Worm (Caenorhabditis elegans) whole organism, L3 larva: ENCODE data around the gene ugt-32.

Source experiments
- ceh-16 ChIP-seq: sonication (generic microtip); optimal IDR thresholded peaks from 2 replicates; lab custom pipeline; 2017; ENCODE audit warnings: missing biosample characterization, missing genetic modification characterization
- ceh-82 ChIP-seq: fragments of 150-350 bp; optimal IDR thresholded peaks from 2 replicates; lab custom pipeline; 2014; ENCODE audit warnings: missing biosample characterization, missing genetic modification characterization
- ceh-9 ChIP-seq: sonication (generic microtip); optimal IDR thresholded peaks from 2 replicates; lab custom pipeline; 2018; ENCODE audit warnings: missing biosample characterization, missing genetic modification characterization
- egl-27 ChIP-seq: sonication (generic microtip); optimal IDR thresholded peaks from 4 replicates; lab custom pipeline; 2017; ENCODE audit warnings: missing biosample characterization, missing genetic modification reagents, missing genetic modification characterization
- elt-1 ChIP-seq: fragments of 150-350 bp; optimal IDR thresholded peaks from 2 replicates; lab custom pipeline; 2014; ENCODE audit warnings: missing biosample characterization, missing genetic modification characterization
- eor-1 ChIP-seq, 2 experiments: fragments of 150-350 bp; optimal IDR thresholded peaks; 2 replicates each; lab custom pipeline; 2014 to 2018; ENCODE audit warnings: missing biosample characterization in 2 of 2, missing genetic modification characterization in 2 of 2
- fkh-10 ChIP-seq: sonication (generic microtip); optimal IDR thresholded peaks from 2 replicates; lab custom pipeline; 2017; ENCODE audit warnings: missing biosample characterization, missing genetic modification reagents, missing genetic modification characterization
- fkh-2 ChIP-seq: fragments of 150-350 bp; optimal IDR thresholded peaks from 2 replicates; lab custom pipeline; 2014; ENCODE audit warnings: missing biosample characterization, missing genetic modification reagents, missing genetic modification characterization
- fos-1 ChIP-seq: fragments of 150-350 bp; optimal IDR thresholded peaks from 2 replicates; lab custom pipeline; 2014; ENCODE audit warnings: missing biosample characterization, missing genetic modification characterization
- hmg-11 ChIP-seq: sonication (generic microtip); optimal IDR thresholded peaks from 2 replicates; lab custom pipeline; 2016; ENCODE audit warnings: missing genetic modification characterization, missing compliant biosample characterization
- lin-15B ChIP-seq: fragments of 150-350 bp; optimal IDR thresholded peaks from 2 replicates; lab custom pipeline; 2014; ENCODE audit warnings: missing biosample characterization, missing genetic modification characterization
- lin-39 ChIP-seq: fragments of 150-350 bp; optimal IDR thresholded peaks from 2 replicates; lab custom pipeline; 2018; ENCODE audit warnings: missing biosample characterization, missing genetic modification reagents, missing genetic modification characterization
- lsy-12 ChIP-seq: sonication (generic microtip); optimal IDR thresholded peaks from 2 replicates; lab custom pipeline; 2016; ENCODE audit warnings: mild to moderate bottlenecking, missing genetic modification characterization, missing compliant biosample characterization
- mdl-1 ChIP-seq: fragments of 150-350 bp; optimal IDR thresholded peaks from 2 replicates; lab custom pipeline; 2014; ENCODE audit warnings: missing biosample characterization, missing genetic modification characterization
- mml-1 ChIP-seq: fragments of 150-350 bp; sonication (generic microtip); optimal IDR thresholded peaks from 3 replicates; lab custom pipeline; 2014; ENCODE audit warnings: missing biosample characterization, missing genetic modification characterization
- nfya-1 ChIP-seq: sonication (generic microtip); optimal IDR thresholded peaks from 2 replicates; lab custom pipeline; 2017; ENCODE audit warnings: missing genetic modification characterization, mild to moderate bottlenecking, missing compliant biosample characterization, antibody characterized with exemption, moderate library complexity; ENCODE audit not compliant: insufficient read depth
- nhr-12 ChIP-seq: fragments of 150-350 bp; optimal IDR thresholded peaks from 2 replicates; lab custom pipeline; 2014; ENCODE audit warnings: missing biosample characterization, missing genetic modification characterization
- nhr-23 ChIP-seq: fragments of 150-350 bp; optimal IDR thresholded peaks from 2 replicates; lab custom pipeline; 2014; ENCODE audit warnings: missing biosample characterization, missing genetic modification reagents, missing genetic modification characterization
- nhr-237 ChIP-seq: fragments of 150-350 bp; optimal IDR thresholded peaks from 2 replicates; lab custom pipeline; 2014; ENCODE audit warnings: missing biosample characterization, missing genetic modification characterization
- nhr-28 ChIP-seq: fragments of 150-350 bp; optimal IDR thresholded peaks from 2 replicates; lab custom pipeline; 2014; ENCODE audit warnings: missing biosample characterization, missing genetic modification characterization
- nhr-43 ChIP-seq: sonication (generic microtip); optimal IDR thresholded peaks from 2 replicates; lab custom pipeline; 2016; ENCODE audit warnings: mild to moderate bottlenecking, missing genetic modification characterization, missing compliant biosample characterization; ENCODE audit not compliant: poor library complexity, severe bottlenecking
- nhr-77 ChIP-seq: fragments of 150-350 bp; optimal IDR thresholded peaks from 2 replicates; lab custom pipeline; 2014; ENCODE audit warnings: missing biosample characterization, missing genetic modification characterization
- pha-4 ChIP-seq: fragments of 150-350 bp; optimal IDR thresholded peaks from 2 replicates; lab custom pipeline; 2014; ENCODE audit warnings: missing biosample characterization, missing genetic modification reagents, missing genetic modification characterization
- pqm-1 ChIP-seq: fragments of 150-350 bp; optimal IDR thresholded peaks from 2 replicates; lab custom pipeline; 2017; ENCODE audit warnings: missing biosample characterization, missing genetic modification characterization, inconsistent platforms
- sea-2 ChIP-seq: fragments of 150-350 bp; sonication (generic microtip); optimal IDR thresholded peaks from 4 replicates; lab custom pipeline; 2014; ENCODE audit warnings: missing biosample characterization, missing genetic modification reagents, missing genetic modification characterization
- tbx-2 ChIP-seq: sonication (generic microtip); optimal IDR thresholded peaks from 2 replicates; lab custom pipeline; 2016; ENCODE audit warnings: mild to moderate bottlenecking, missing genetic modification characterization, missing compliant biosample characterization
- unc-39 ChIP-seq: sonication (generic microtip); optimal IDR thresholded peaks from 4 replicates; lab custom pipeline; 2017; ENCODE audit warnings: missing biosample characterization, missing genetic modification characterization
- zag-1 ChIP-seq: fragments of 150-350 bp; optimal IDR thresholded peaks from 2 replicates; lab custom pipeline; 2014; ENCODE audit warnings: missing biosample characterization, missing genetic modification characterization
- ztf-4 ChIP-seq: fragments of 150-350 bp; optimal IDR thresholded peaks from 2 replicates; lab custom pipeline; 2014; ENCODE audit warnings: missing biosample characterization, missing genetic modification characterization

Gene ugt-32

ce11 chrV:3841462-3841861, 2.3 kb downstream of the ugt-32 start:
- TF ChIP-seq fkh-2 (tag; lab: Kevin White, UChicago) (no peak), lin-15B (tag; lab: Kevin White, UChicago) (no peak), pqm-1 (peak; percentile 20), nhr-23 (tag; lab: Kevin White, UChicago) (no peak)

DNA sequence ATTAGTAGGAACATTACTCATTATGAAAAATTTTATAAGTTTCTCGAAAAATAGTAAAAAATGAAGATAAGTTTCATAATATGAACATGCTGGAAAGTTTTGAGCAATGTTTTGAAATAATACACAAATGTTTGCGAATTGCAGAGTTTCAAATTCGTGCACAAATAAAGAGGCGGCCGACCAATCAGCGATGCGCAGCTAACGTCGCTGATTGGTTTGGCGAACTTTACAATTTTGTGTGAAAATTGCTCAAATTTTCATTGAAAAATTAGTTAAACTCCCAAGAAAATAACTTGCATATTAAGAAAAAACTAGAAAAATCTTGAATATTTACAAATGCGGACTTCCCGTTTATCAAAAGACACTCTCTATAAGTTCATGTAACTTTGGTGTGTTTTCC, 11.1 kb downstream of the ugt-32 start:
- TF ChIP-seq mml-1 (tag; lab: Kevin White, UChicago) (no peak), lin-39 (tag; lab: Kevin White, UChicago) (no peak), nfya-1 (tag; lab: Kevin White, UChicago) (peak; percentile 55)

- TF ChIP-seq pha-4 (tag; lab: Kevin White, UChicago) (no peak), tbx-2 (no peak), egl-27 (tag; lab: Kevin White, UChicago) (no peak), zag-1 (tag; lab: Kevin White, UChicago) (no peak), nhr-23 (tag; lab: Kevin White, UChicago) (no peak), fkh-10 (GFP tag; lab: Kevin White, UChicago) (no peak), fkh-2 (tag; lab: Kevin White, UChicago) (no peak), lin-15B (tag; lab: Kevin White, UChicago) (no peak)
- TF ChIP-seq, all 47 proteins: peak for 0
These were observed 11.7 kb downstream of the ugt-32 start for ce11 chrV:3832103-3832502.

DNA sequence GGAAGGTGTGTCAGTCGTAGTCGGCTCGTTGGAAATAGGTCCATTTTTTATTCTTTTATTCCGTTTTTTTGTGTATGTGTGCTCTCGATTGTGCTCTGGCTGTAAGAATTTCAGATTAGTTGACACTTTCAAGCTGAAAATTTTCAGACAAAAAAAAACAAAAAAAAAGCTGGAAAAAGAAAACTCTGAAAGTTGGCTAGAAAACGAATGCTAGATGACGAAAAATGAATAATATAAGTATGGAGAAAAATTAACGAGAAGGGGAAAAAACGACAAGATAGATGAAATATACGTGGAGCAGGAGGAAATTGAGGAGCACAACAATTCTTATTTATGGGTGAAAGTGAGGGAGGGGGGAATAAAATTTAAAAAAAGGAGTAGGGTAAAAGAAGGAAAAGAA, 12.2 kb downstream of the ugt-32 start, which contains the start of gene H10D18.5:
TSS of gene H10D18.5 (minus strand) at position 101 of the 400 bp plus-strand sequence.
- TF ChIP-seq sea-2 (GFP tag; lab: Kevin White, UChicago), result no peak
- no peak for TF ChIP-seq ceh-82 (tag; lab: Kevin White, UChicago)
- no peak for TF ChIP-seq nhr-28 (tag; lab: Kevin White, UChicago)
- TF ChIP-seq pha-4 (tag; lab: Kevin White, UChicago), result no peak
- no peak for TF ChIP-seq hmg-11 (tag; lab: Kevin White, UChicago)
- no peak for TF ChIP-seq nhr-23 (tag; lab: Kevin White, UChicago)
- TF ChIP-seq nhr-12 (tag; lab: Kevin White, UChicago), result no peak
- no peak for TF ChIP-seq nhr-237 (tag; lab: Kevin White, UChicago)
- no peak for TF ChIP-seq lsy-12 (tag; lab: Kevin White, UChicago)
- TF ChIP-seq ceh-9 (tag; lab: Kevin White, UChicago), result no peak

DNA sequence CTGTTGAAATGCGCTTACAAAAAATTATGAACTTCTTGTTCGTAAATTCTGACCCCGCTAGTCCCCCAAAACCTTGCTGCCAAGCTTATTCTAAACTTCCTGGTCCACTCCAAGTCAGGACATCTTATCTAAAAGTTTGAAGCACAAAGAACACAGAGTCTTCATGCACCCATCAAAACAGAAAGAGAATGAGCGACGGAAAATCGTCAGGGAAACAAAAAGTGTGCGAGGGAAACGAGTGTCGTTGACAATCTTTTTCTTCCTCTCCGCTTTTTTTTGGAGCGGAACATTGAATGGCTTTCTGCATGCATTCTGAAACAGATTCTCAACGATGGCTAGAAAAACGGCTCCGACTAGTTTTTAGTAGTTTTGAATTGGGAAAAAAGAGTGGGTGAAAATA, 18.6 kb downstream of the ugt-32 start:
- TF ChIP-seq unc-39 (no peak), lin-39 (tag; lab: Kevin White, UChicago) (peak; percentile 17)

ce11 chrV:3820875-3821274, 22.9 kb downstream of the ugt-32 start:
- TF ChIP-seq nhr-12 (tag; lab: Kevin White, UChicago) (no peak), nhr-77 (no peak), fos-1 (no peak), nfya-1 (tag; lab: Kevin White, UChicago) (no peak), nhr-28 (tag; lab: Kevin White, UChicago) (no peak), mdl-1 (tag; lab: Kevin White, UChicago) (no peak), egl-27 (tag; lab: Kevin White, UChicago) (no peak), nhr-43 (no peak), ceh-16 (tag; lab: Kevin White, UChicago) (no peak), nhr-237 (tag; lab: Kevin White, UChicago) (no peak), lin-39 (tag; lab: Kevin White, UChicago) (no peak)

DNA sequence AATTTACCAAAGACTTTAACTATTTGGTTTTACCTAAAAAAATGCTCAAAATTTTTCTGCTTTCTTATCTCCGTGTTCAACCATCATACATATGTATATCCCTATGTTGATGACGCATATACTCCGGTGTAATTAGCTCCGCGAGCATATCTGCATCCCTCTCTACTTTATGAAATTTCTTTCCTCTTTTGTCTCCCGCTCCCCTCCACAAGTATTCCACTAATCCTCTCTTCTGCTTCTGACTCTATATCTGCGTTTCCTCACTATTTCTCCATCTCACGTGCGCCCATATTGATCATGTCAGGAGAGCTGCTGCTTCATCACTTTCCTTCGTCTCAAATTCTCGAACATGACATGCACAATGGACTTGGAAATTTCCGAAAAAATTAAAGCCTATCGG, 28.9 kb downstream of the ugt-32 start, which contains the start of gene H10D18.1:
TSS of gene H10D18.1 (plus strand) at position 277 of the 400 bp plus-strand sequence.
- TF ChIP-seq nhr-43 (no peak), zag-1 (tag; lab: Kevin White, UChicago) (no peak), ztf-4 (no peak), fkh-10 (GFP tag; lab: Kevin White, UChicago) (no peak), eor-1 (tag; optimal IDR thresholded peaks at IDR 0.05; lab: Kevin White, UChicago) (no peak), elt-1 (no peak), nfya-1 (tag; lab: Kevin White, UChicago) (peak; percentile 33)
